Worm (Caenorhabditis elegans) whole organism, L4 larva: ENCODE measurements around the gene fbxa-27.

ENCODE experiments used
- daf-12 ChIP-seq: fragments of 150-350 bp; optimal IDR thresholded peaks from 2 replicates; lab custom pipeline; 2014; ENCODE audit warnings: missing biosample characterization, missing genetic modification reagents, missing genetic modification characterization
- dve-1 ChIP-seq: sonication (generic microtip); optimal IDR thresholded peaks from 2 replicates; lab custom pipeline; 2017; ENCODE audit warnings: antibody characterized with exemption, mild to moderate bottlenecking, missing genetic modification characterization, missing compliant biosample characterization; ENCODE audit not compliant: insufficient read depth
- fos-1 ChIP-seq: fragments of 150-350 bp; optimal IDR thresholded peaks from 2 replicates; lab custom pipeline; 2014; ENCODE audit warnings: missing biosample characterization, missing genetic modification characterization
- hlh-30 ChIP-seq: sonication (generic microtip); optimal IDR thresholded peaks from 2 replicates; lab custom pipeline; 2017; ENCODE audit warnings: antibody characterized with exemption, mild to moderate bottlenecking, missing genetic modification characterization, missing compliant biosample characterization; ENCODE audit not compliant: insufficient read depth
- mxl-2 ChIP-seq: fragments of 200-800 bp; sonication (Bioruptor generic); conservative IDR thresholded peaks from 2 replicates; pipeline ENCODE4 v1.3.6; 2022; ENCODE audit warnings: missing genetic modification reagents, missing genetic modification characterization, missing compliant biosample characterization
- nhr-102 ChIP-seq: sonication (generic microtip); optimal IDR thresholded peaks from 2 replicates; lab custom pipeline; 2016; ENCODE audit warnings: mild to moderate bottlenecking, missing genetic modification characterization, moderate library complexity, missing compliant biosample characterization
- nhr-11 ChIP-seq: fragments of 150-350 bp; optimal IDR thresholded peaks from 2 replicates; lab custom pipeline; 2014; ENCODE audit warnings: missing biosample characterization, missing genetic modification characterization
- set-16 ChIP-seq: fragments of 200-800 bp; sonication (Bioruptor generic); IDR thresholded peaks from 2 replicates; pipeline ENCODE4 v1.3.6; 2022; ENCODE audit warnings: missing genetic modification reagents, missing genetic modification characterization, missing compliant biosample characterization
- unc-130 ChIP-seq: sonication (generic microtip); optimal IDR thresholded peaks from 2 replicates; lab custom pipeline; 2016; ENCODE audit warnings: missing genetic modification reagents, missing genetic modification characterization, missing compliant biosample characterization

- TF ChIP-seq unc-130 (GFP tag; lab: Kevin White, UChicago) (no peak), set-16 (GFP tag; lab: Robert Waterston, UW) (no peak), nhr-102 (tag; lab: Kevin White, UChicago) (no peak), dve-1 (tag; lab: Kevin White, UChicago) (no peak), mxl-2 (GFP tag; lab: Robert Waterston, UW) (no peak), daf-12 (tag; lab: Kevin White, UChicago) (no peak), hlh-30 (tag; lab: Kevin White, UChicago) (no peak), nhr-11 (no peak), fos-1 (tag; lab: Kevin White, UChicago) (no peak)
Observed at ce11 chrIII:1349313-1349712, 6.5 kb downstream of the fbxa-27 start, which contains the start of gene fbxa-25.
